Worm (Caenorhabditis elegans) whole organism, late embryonic: ENCODE data around the gene C01G12.5.

Source experiments
- C08G9.2 ChIP-seq: sonication (generic microtip); optimal IDR thresholded peaks from 2 replicates; lab custom pipeline; 2016; ENCODE audit warnings: mild to moderate bottlenecking, missing genetic modification characterization, moderate library complexity, missing compliant biosample characterization
- F13H6.1 ChIP-seq: sonication (generic microtip); optimal IDR thresholded peaks from 2 replicates; lab custom pipeline; 2016; ENCODE audit warnings: missing genetic modification characterization, missing compliant biosample characterization
- K09A11.1 ChIP-seq: sonication (generic microtip); optimal IDR thresholded peaks from 2 replicates; lab custom pipeline; 2017; ENCODE audit warnings: antibody characterized with exemption, mild to moderate bottlenecking, missing genetic modification characterization, missing compliant biosample characterization; ENCODE audit not compliant: insufficient read depth
- Y22D7AL.16 ChIP-seq: sonication (generic microtip); optimal IDR thresholded peaks from 2 replicates; lab custom pipeline; 2016; ENCODE audit warnings: missing genetic modification characterization, missing compliant biosample characterization
- ahr-1 ChIP-seq: sonication (generic microtip); optimal IDR thresholded peaks from 2 replicates; lab custom pipeline; 2016; ENCODE audit warnings: missing genetic modification characterization, missing compliant biosample characterization
- ama-1 ChIP-seq: fragments of 150-350 bp; optimal IDR thresholded peaks from 2 replicates; lab custom pipeline; 2014
- ceh-14 ChIP-seq: sonication (generic microtip); optimal IDR thresholded peaks from 2 replicates; lab custom pipeline; 2016; ENCODE audit warnings: missing genotype, missing genetic modification characterization, missing compliant biosample characterization
- ceh-18 ChIP-seq: sonication (generic microtip); optimal IDR thresholded peaks from 2 replicates; lab custom pipeline; 2016; ENCODE audit warnings: missing genetic modification characterization, missing compliant biosample characterization
- ceh-19 ChIP-seq: fragments of 200-800 bp; sonication (Bioruptor generic); optimal IDR thresholded peaks from 2 replicates; lab custom pipeline; 2018; ENCODE audit warnings: mild to moderate bottlenecking, missing genetic modification characterization, missing compliant biosample characterization
- ceh-2 ChIP-seq: sonication (generic microtip); optimal IDR thresholded peaks from 2 replicates; lab custom pipeline; 2016; ENCODE audit warnings: missing genotype, missing genetic modification characterization, missing compliant biosample characterization
- ceh-24 ChIP-seq: sonication (generic microtip); optimal IDR thresholded peaks from 2 replicates; lab custom pipeline; 2016; ENCODE audit warnings: mild to moderate bottlenecking, missing genetic modification characterization, missing compliant biosample characterization
- ceh-30 ChIP-seq: fragments of 150-350 bp; optimal IDR thresholded peaks from 2 replicates; lab custom pipeline; 2014; ENCODE audit warnings: missing biosample characterization, missing genetic modification characterization
- ceh-31 ChIP-seq: sonication (generic microtip); optimal IDR thresholded peaks from 2 replicates; lab custom pipeline; 2016; ENCODE audit warnings: missing genetic modification characterization, missing compliant biosample characterization
- ceh-34 ChIP-seq: sonication (generic microtip); optimal IDR thresholded peaks from 2 replicates; lab custom pipeline; 2016; ENCODE audit warnings: mild to moderate bottlenecking, missing genetic modification characterization, missing compliant biosample characterization
- ceh-45 ChIP-seq: fragments of 200-800 bp; sonication (Bioruptor generic); IDR thresholded peaks from 2 replicates; pipeline ENCODE4 v1.3.6; 2022; ENCODE audit warnings: missing genetic modification reagents, missing genetic modification characterization, missing compliant biosample characterization
- ceh-6 ChIP-seq: fragments of 200-800 bp; sonication (Bioruptor generic); optimal IDR thresholded peaks from 2 replicates; lab custom pipeline; 2018; ENCODE audit warnings: mild to moderate bottlenecking, missing genetic modification characterization, missing compliant biosample characterization
- dve-1 ChIP-seq: sonication (generic microtip); optimal IDR thresholded peaks from 2 replicates; lab custom pipeline; 2017; ENCODE audit warnings: antibody characterized with exemption, mild to moderate bottlenecking, missing genetic modification characterization, missing compliant biosample characterization
- eyg-1 ChIP-seq: sonication (generic microtip); optimal IDR thresholded peaks from 2 replicates; lab custom pipeline; 2016; ENCODE audit warnings: missing genotype, missing genetic modification characterization, missing compliant biosample characterization
- fkh-10 ChIP-seq: fragments of 150-350 bp; optimal IDR thresholded peaks from 2 replicates; lab custom pipeline; 2014; ENCODE audit warnings: missing biosample characterization, missing genetic modification reagents, missing genetic modification characterization
- fkh-6 ChIP-seq: sonication (generic microtip); optimal IDR thresholded peaks from 2 replicates; lab custom pipeline; 2016; ENCODE audit warnings: missing genetic modification characterization, missing compliant biosample characterization
- hlh-13 ChIP-seq: fragments of 200-800 bp; sonication (Bioruptor generic); optimal IDR thresholded peaks from 2 replicates; lab custom pipeline; 2018; ENCODE audit warnings: mild to moderate bottlenecking, missing genetic modification characterization, missing compliant biosample characterization
- hlh-30 ChIP-seq: sonication (generic microtip); optimal IDR thresholded peaks from 2 replicates; lab custom pipeline; 2017; ENCODE audit warnings: antibody characterized with exemption, missing genetic modification characterization, missing compliant biosample characterization; ENCODE audit not compliant: insufficient read depth
- hlh-6 ChIP-seq: sonication (generic microtip); optimal IDR thresholded peaks from 2 replicates; lab custom pipeline; 2016; ENCODE audit warnings: missing genotype, missing genetic modification characterization, missing compliant biosample characterization
- hlh-8 ChIP-seq: sonication (generic microtip); optimal IDR thresholded peaks from 2 replicates; lab custom pipeline; 2016; ENCODE audit warnings: missing genotype, missing genetic modification characterization, missing compliant biosample characterization
- lim-6 ChIP-seq: sonication (generic microtip); optimal IDR thresholded peaks from 2 replicates; lab custom pipeline; 2016; ENCODE audit warnings: missing genetic modification characterization, missing compliant biosample characterization
- lin-11 ChIP-seq: fragments of 200-800 bp; sonication (Bioruptor generic); optimal IDR thresholded peaks from 2 replicates; lab custom pipeline; 2018; ENCODE audit warnings: mild to moderate bottlenecking, missing genetic modification characterization, missing compliant biosample characterization
- madf-2 ChIP-seq: sonication (generic microtip); optimal IDR thresholded peaks from 2 replicates; lab custom pipeline; 2017; ENCODE audit warnings: missing genetic modification characterization, missing compliant biosample characterization
- nfya-1 ChIP-seq: sonication (generic microtip); optimal IDR thresholded peaks from 2 replicates; lab custom pipeline; 2017; ENCODE audit warnings: missing genetic modification characterization, mild to moderate bottlenecking, missing compliant biosample characterization, antibody characterized with exemption, moderate library complexity
- nhr-11 ChIP-seq: fragments of 150-350 bp; optimal IDR thresholded peaks from 2 replicates; lab custom pipeline; 2014; ENCODE audit warnings: missing biosample characterization, missing genetic modification characterization
- odd-2 ChIP-seq: sonication (generic microtip); optimal IDR thresholded peaks from 2 replicates; lab custom pipeline; 2017; ENCODE audit warnings: antibody characterized with exemption, mild to moderate bottlenecking, missing genetic modification characterization, missing compliant biosample characterization
- pag-3 ChIP-seq: sonication (generic microtip); optimal IDR thresholded peaks from 2 replicates; lab custom pipeline; 2016; ENCODE audit warnings: missing compliant biosample characterization, missing genetic modification characterization, borderline replicate concordance
- pat-9 ChIP-seq: fragments of 200-800 bp; sonication (Bioruptor generic); optimal IDR thresholded peaks from 2 replicates; lab custom pipeline; 2018; ENCODE audit warnings: mild to moderate bottlenecking, missing genetic modification characterization, moderate library complexity, missing compliant biosample characterization
- pax-1 ChIP-seq: fragments of 150-350 bp; optimal IDR thresholded peaks from 2 replicates; lab custom pipeline; 2014; ENCODE audit warnings: missing biosample characterization, missing genetic modification characterization
- pha-2 ChIP-seq: sonication (generic microtip); optimal IDR thresholded peaks from 2 replicates; lab custom pipeline; 2017; ENCODE audit warnings: mild to moderate bottlenecking, missing genetic modification characterization, missing compliant biosample characterization
- pqm-1 ChIP-seq: sonication (generic microtip); optimal IDR thresholded peaks from 2 replicates; lab custom pipeline; 2016; ENCODE audit warnings: missing genetic modification characterization, missing compliant biosample characterization
- pros-1 ChIP-seq: fragments of 150-350 bp; optimal IDR thresholded peaks from 2 replicates; lab custom pipeline; 2014; ENCODE audit warnings: missing biosample characterization, missing genetic modification reagents, missing genetic modification characterization
- ref-2 ChIP-seq: sonication (generic microtip); optimal IDR thresholded peaks from 2 replicates; lab custom pipeline; 2016; ENCODE audit warnings: missing genetic modification characterization, missing compliant biosample characterization
- rnt-1 ChIP-seq: sonication (generic microtip); optimal IDR thresholded peaks from 2 replicates; lab custom pipeline; 2016; ENCODE audit warnings: missing genetic modification characterization, missing compliant biosample characterization
- sox-4 ChIP-seq: sonication (generic microtip); optimal IDR thresholded peaks from 2 replicates; lab custom pipeline; 2017; ENCODE audit warnings: mild to moderate bottlenecking, missing genetic modification characterization, inconsistent platforms, missing compliant biosample characterization
- syd-9 ChIP-seq: sonication (generic microtip); optimal IDR thresholded peaks from 2 replicates; lab custom pipeline; 2016; ENCODE audit warnings: mild to moderate bottlenecking, missing genetic modification characterization, moderate library complexity, missing compliant biosample characterization
- tbx-2 ChIP-seq: sonication (generic microtip); optimal IDR thresholded peaks from 2 replicates; lab custom pipeline; 2016; ENCODE audit warnings: missing genetic modification characterization, missing compliant biosample characterization
- tbx-7 ChIP-seq: sonication (generic microtip); optimal IDR thresholded peaks from 2 replicates; lab custom pipeline; 2016; ENCODE audit warnings: missing genotype, missing genetic modification characterization, missing compliant biosample characterization
- unc-3 ChIP-seq, 2 experiments: fragments of 200-800 bp in 1 of 2; sonication (Bioruptor generic) in 1 of 2; sonication (generic microtip) in 1 of 2; conservative IDR thresholded peaks in 1 of 2; optimal IDR thresholded peaks in 1 of 2; 2 replicates each; pipeline versions ENCODE4 v1.3.6 to Lab custom; 2016 to 2022; ENCODE audit warnings: missing compliant biosample characterization in 2 of 2, missing genetic modification characterization in 2 of 2, missing genetic modification reagents in 1 of 2
- unc-42 ChIP-seq: sonication (generic microtip); optimal IDR thresholded peaks from 2 replicates; lab custom pipeline; 2016; ENCODE audit warnings: missing genotype, missing genetic modification characterization, missing compliant biosample characterization
- zip-5 ChIP-seq: sonication (generic microtip); optimal IDR thresholded peaks from 2 replicates; lab custom pipeline; 2016; ENCODE audit warnings: missing genetic modification characterization, missing compliant biosample characterization

Gene C01G12.5

ce11 chrII:14587407-14587806 is at the start of gene C01G12.5:
C01G12.5 (minus strand) TSS chrII:14587507.
- TF ChIP-seq ceh-34 (tag; lab: Kevin White, UChicago) (no peak), hlh-30 (tag; lab: Kevin White, UChicago) (no peak), unc-42 (tag; lab: Kevin White, UChicago) (no peak), nfya-1 (tag; lab: Kevin White, UChicago) (no peak), ahr-1 (tag; lab: Kevin White, UChicago) (no peak), madf-2 (tag; lab: Kevin White, UChicago) (no peak), C08G9.2 (tag; lab: Kevin White, UChicago) (no peak), ceh-6 (GFP tag; lab: Kevin White, UChicago) (no peak), F13H6.1 (tag; lab: Kevin White, UChicago) (no peak), pax-1 (tag; lab: Kevin White, UChicago) (no peak), ceh-30 (no peak), tbx-2 (no peak), ceh-24 (tag; lab: Kevin White, UChicago) (no peak), eyg-1 (tag; lab: Kevin White, UChicago) (no peak), Y22D7AL.16 (no peak), pat-9 (tag; lab: Kevin White, UChicago) (no peak), fkh-6 (tag; lab: Kevin White, UChicago) (no peak), hlh-8 (tag; lab: Kevin White, UChicago) (no peak), unc-3 (GFP tag; conservative IDR thresholded peaks at IDR 0.05; lab: Robert Waterston, UW) (no peak), unc-3 (tag; optimal IDR thresholded peaks at IDR 0.05; lab: Kevin White, UChicago) (no peak)

DNA sequence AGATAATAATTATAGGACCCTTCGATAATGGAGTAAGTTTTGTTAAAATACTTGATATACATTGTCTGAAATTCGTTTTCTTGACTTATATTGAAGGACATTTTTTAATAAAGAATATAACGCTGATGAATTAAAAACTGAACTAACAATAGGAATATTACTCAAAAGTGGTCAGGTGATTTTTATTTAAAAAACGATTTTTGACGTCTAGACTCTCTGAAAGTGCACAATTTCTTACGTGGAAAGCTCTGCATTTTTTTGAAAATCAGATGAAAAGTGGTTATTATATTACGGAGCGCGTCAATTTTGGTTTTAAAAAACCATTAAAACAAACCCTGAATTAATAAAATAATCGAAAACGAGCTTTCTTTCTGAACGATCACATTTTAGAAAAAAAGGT is 49.4 kb upstream of the C01G12.5 start, which contains the start of gene sre-13:
TSS of gene sre-13 (minus strand) at position 101 of the 400 bp plus-strand sequence.
- TF ChIP-seq tbx-2 = no peak
- TF ChIP-seq ceh-34 (tag; lab: Kevin White, UChicago) = no peak
- TF ChIP-seq hlh-30 (tag; lab: Kevin White, UChicago) = no peak
- no peak for TF ChIP-seq K09A11.1 (tag; lab: Kevin White, UChicago)
- TF ChIP-seq ceh-24 (tag; lab: Kevin White, UChicago) = no peak
- TF ChIP-seq fkh-10 (GFP tag; lab: Kevin White, UChicago) = no peak
- TF ChIP-seq odd-2 (tag; lab: Kevin White, UChicago) = no peak
- no peak for TF ChIP-seq pros-1 (tag; lab: Kevin White, UChicago)
- no peak for TF ChIP-seq sox-4 (tag; lab: Kevin White, UChicago)
- no peak for TF ChIP-seq pha-2
- no peak for TF ChIP-seq pat-9 (tag; lab: Kevin White, UChicago)
- no peak for TF ChIP-seq nhr-11 (tag; lab: Kevin White, UChicago)
- TF ChIP-seq F13H6.1 (tag; lab: Kevin White, UChicago) = no peak
- no peak for TF ChIP-seq lin-11 (tag; lab: Kevin White, UChicago)
- no peak for TF ChIP-seq hlh-6 (tag; lab: Kevin White, UChicago)
- TF ChIP-seq ceh-19 (GFP tag; lab: Kevin White, UChicago) = no peak
- no peak for TF ChIP-seq hlh-13 (GFP tag; lab: Kevin White, UChicago)
- TF ChIP-seq zip-5 (tag; lab: Kevin White, UChicago) = no peak
- TF ChIP-seq ceh-18 (tag; lab: Kevin White, UChicago) = no peak

DNA sequence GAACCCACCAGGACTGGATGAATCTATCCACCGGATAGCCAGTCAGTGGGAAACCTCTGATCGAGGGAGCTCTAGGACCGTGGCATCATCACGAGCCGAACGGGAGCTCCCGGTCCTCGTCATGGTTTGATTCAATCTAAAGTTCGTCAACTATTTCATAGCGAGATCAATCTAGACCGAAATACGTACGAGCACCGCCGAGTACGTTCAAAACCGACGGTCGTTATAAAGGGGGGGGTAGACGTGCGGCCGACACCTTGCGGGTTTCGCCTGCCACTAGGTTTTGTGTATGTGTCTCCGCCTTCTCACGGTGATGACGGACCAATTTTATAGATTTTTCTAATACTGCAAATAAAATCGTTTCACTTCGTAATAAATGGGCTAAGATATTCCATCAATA is 48.6 kb upstream of the C01G12.5 start:
- TF ChIP-seq ceh-45 (GFP tag; lab: Robert Waterston, UW) = 0 out of 2 replicates have a peak, but pooled peaks have one; percentile 21

DNA sequence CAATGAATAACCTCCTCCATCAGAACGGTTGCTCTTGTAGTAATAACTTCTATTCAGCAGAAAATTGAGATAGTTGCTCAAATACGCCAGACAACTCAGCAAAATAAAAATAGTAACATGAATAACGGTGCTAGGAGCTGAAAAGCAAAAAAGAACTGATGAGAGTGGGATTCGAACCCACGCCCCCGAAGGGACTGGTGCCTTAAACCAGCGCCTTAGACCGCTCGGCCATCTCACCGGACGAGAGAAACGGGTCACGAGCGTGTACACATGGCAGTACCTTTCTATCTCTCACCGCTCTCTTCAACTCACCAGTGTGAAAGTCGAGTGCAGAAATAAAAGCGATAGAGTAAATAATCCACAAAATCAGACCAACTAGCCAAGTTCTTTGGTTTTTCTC is 47.9 kb upstream of the C01G12.5 start:
- TF ChIP-seq Y22D7AL.16 (peak; percentile 69), hlh-30 (tag; lab: Kevin White, UChicago) (peak; percentile 62), ref-2 (tag; lab: Kevin White, UChicago) (peak; percentile 26), ama-1 (lab: Kevin White, UChicago) (no peak), pax-1 (tag; lab: Kevin White, UChicago) (no peak), hlh-6 (tag; lab: Kevin White, UChicago) (peak; percentile 65), tbx-7 (tag; lab: Kevin White, UChicago) (no peak), rnt-1 (tag; lab: Kevin White, UChicago) (peak; percentile 16), zip-5 (tag; lab: Kevin White, UChicago) (peak; percentile 18), ceh-31 (peak; percentile 45), F13H6.1 (tag; lab: Kevin White, UChicago) (peak; percentile 50), ceh-2 (tag; lab: Kevin White, UChicago) (no peak), ceh-14 (tag; lab: Kevin White, UChicago) (peak; percentile 28), pag-3 (tag; lab: Kevin White, UChicago) (no peak), dve-1 (tag; lab: Kevin White, UChicago) (peak; percentile 26), syd-9 (tag; lab: Kevin White, UChicago) (peak; percentile 23), pha-2 (peak; percentile 52), lim-6 (tag; lab: Kevin White, UChicago) (no peak), pqm-1 (no peak), nfya-1 (tag; lab: Kevin White, UChicago) (no peak)
